Worm (Caenorhabditis elegans) whole organism, L1 larva: Measurements from ENCODE around the gene K08D9.6.

ENCODE experiments used
- C04F5.9 ChIP-seq: sonication (generic microtip); optimal IDR thresholded peaks from 2 replicates; lab custom pipeline; 2016; ENCODE audit warnings: missing genetic modification characterization, missing compliant biosample characterization
- mep-1 ChIP-seq: fragments of 150-350 bp; optimal IDR thresholded peaks from 2 replicates; lab custom pipeline; 2014; ENCODE audit warnings: missing biosample characterization, missing genetic modification characterization
- snpc-4 ChIP-seq: fragments of 150-350 bp; optimal IDR thresholded peaks from 2 replicates; lab custom pipeline; 2014; ENCODE audit warnings: missing biosample characterization, missing genetic modification characterization

DNA sequence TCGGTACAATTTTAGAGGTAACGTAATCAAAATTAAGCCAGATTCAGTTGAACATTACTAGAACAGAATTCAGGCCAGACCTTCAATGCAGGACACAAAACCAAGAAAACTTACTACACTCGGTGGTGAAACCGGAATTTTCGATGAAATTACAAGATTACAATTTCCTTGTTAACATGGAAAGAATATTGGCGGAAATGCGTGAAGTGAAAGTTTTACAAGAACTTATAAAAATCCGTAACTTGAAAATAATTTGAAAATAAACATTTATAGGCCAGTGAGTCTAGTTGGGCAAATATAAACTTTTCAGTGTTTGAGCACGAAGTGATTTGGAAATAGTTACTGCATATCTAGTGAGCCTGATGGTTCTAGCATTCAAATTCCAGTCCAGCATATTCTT is at the start of gene K08D9.6:
- TF ChIP-seq C04F5.9 (tag; lab: Kevin White, UChicago) (no peak), mep-1 (tag; lab: Kevin White, UChicago) (no peak), snpc-4 (tag; lab: Kevin White, UChicago) (no peak)
